Fruit fly (Drosophila melanogaster): ENCODE data around the gene kto.

dm6 chr3L:19867238-19867637 is 30.8 kb downstream of the kto start:
- TF ChIP-seq bab1 (GFP tag; optimal IDR thresholded peaks at IDR 0.05) (no peak), CG7045 (GFP tag; optimal IDR thresholded peaks at IDR 0.05) (no peak), Hr96 (GFP tag; optimal IDR thresholded peaks at IDR 0.05) (no peak)
